Worm (Caenorhabditis elegans): ENCODE measurements around the gene ZK185.5.

- TF ChIP-seq him-1 (tag; optimal IDR thresholded peaks at IDR 0.05): no peak
- no peak for TF ChIP-seq dao-5 (tag; optimal IDR thresholded peaks at IDR 0.05)
- no peak for TF ChIP-seq W03F9.2 (tag; optimal IDR thresholded peaks at IDR 0.05)
Observed at ce11 chrIV:4567343-4567742, 21.6 kb upstream of the ZK185.5 start, which contains the start of gene F28E10.4.
